Worm (Caenorhabditis elegans): ENCODE measurements around the gene glb-30.

glb-30 gene

DNA sequence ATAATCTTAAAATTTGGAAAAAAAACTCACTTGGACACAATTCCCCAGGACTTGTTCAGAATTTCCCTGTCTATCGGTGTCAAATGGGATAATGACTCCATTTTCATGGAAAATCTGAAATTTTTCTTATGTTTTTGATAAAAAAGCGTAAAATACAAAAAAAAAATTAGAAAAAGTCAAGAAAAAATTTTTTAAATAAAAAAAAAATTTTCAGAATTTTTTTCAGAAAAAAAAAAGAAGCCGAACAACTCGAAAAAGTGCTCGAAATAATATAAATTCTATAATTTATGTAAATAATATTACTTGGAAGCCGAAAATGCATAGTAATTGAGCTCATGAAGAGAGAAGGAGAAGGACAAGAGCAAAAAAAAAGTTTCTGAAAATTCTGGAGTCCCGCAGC, at the start of gene glb-30:
TSS of gene glb-30 (minus strand) at position 101 of the 400 bp plus-strand sequence.
- TF ChIP-seq ztf-11 (tag; optimal IDR thresholded peaks at IDR 0.05) (no peak), M03D4.4 (tag; optimal IDR thresholded peaks at IDR 0.05) (no peak), hlh-1 (tag; optimal IDR thresholded peaks at IDR 0.05) (no peak), sptf-1 (tag; optimal IDR thresholded peaks at IDR 0.05) (no peak), lsy-2 (tag; optimal IDR thresholded peaks at IDR 0.05) (no peak), unc-120 (tag; optimal IDR thresholded peaks at IDR 0.05; ENCODE audit: poor library complexity, severe bottlenecking) (no peak), snpc-4 (tag; optimal IDR thresholded peaks at IDR 0.05) (no peak), ham-2 (GFP tag; optimal IDR thresholded peaks at IDR 0.05) (no peak), mep-1 (tag; optimal IDR thresholded peaks at IDR 0.05) (no peak), unc-39 (tag; optimal IDR thresholded peaks at IDR 0.05) (no peak)

DNA sequence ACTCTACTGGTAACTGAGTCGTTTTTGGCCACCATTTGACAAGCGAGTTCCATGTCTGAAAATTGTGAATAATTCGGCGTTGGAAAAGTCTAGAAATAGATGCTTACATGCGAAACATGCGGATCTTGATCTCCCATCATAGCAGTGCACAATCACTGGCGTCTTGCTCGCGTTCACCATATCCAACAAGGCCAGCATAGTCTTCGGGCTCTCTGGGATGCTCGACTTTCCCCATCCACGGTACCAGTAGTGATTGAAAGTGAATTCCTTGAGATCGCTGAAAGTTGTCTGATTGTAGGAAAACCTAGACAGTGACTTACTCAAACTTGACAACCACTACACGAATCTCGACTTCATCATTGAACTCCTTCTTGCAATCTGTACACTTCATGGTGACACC, 49.4 kb upstream of the glb-30 start:
- TF ChIP-seq nhr-237 (tag; optimal IDR thresholded peaks at IDR 0.05) (no peak), lsy-2 (tag; optimal IDR thresholded peaks at IDR 0.05) (no peak), bed-3 (GFP tag; optimal IDR thresholded peaks at IDR 0.05) (no peak), mab-5 (tag; optimal IDR thresholded peaks at IDR 0.05) (no peak), M03D4.4 (tag; optimal IDR thresholded peaks at IDR 0.05) (no peak), ces-1 (GFP tag; optimal IDR thresholded peaks at IDR 0.05) (no peak), elt-1 (tag; optimal IDR thresholded peaks at IDR 0.05; ENCODE audit: borderline replicate concordance, insufficient read depth) (no peak), snpc-4 (tag; optimal IDR thresholded peaks at IDR 0.05) (no peak), nhr-2 (tag; optimal IDR thresholded peaks at IDR 0.05) (no peak), cnd-1 (tag; optimal IDR thresholded peaks at IDR 0.05) (no peak), hlh-1 (tag; optimal IDR thresholded peaks at IDR 0.05) (no peak), drap-1 (GFP tag; optimal IDR thresholded peaks at IDR 0.05) (no peak), nhr-76 (tag; optimal IDR thresholded peaks at IDR 0.05) (no peak), pha-4 (tag; optimal IDR thresholded peaks at IDR 0.05) (no peak), blmp-1 (tag; optimal IDR thresholded peaks at IDR 0.05) (no peak), ham-2 (GFP tag; optimal IDR thresholded peaks at IDR 0.05) (no peak), flh-1 (GFP tag; optimal IDR thresholded peaks at IDR 0.05) (no peak), nhr-12 (tag; optimal IDR thresholded peaks at IDR 0.05) (no peak), tbx-8 (GFP tag; optimal IDR thresholded peaks at IDR 0.05) (no peak), unc-39 (tag; optimal IDR thresholded peaks at IDR 0.05) (no peak)

DNA sequence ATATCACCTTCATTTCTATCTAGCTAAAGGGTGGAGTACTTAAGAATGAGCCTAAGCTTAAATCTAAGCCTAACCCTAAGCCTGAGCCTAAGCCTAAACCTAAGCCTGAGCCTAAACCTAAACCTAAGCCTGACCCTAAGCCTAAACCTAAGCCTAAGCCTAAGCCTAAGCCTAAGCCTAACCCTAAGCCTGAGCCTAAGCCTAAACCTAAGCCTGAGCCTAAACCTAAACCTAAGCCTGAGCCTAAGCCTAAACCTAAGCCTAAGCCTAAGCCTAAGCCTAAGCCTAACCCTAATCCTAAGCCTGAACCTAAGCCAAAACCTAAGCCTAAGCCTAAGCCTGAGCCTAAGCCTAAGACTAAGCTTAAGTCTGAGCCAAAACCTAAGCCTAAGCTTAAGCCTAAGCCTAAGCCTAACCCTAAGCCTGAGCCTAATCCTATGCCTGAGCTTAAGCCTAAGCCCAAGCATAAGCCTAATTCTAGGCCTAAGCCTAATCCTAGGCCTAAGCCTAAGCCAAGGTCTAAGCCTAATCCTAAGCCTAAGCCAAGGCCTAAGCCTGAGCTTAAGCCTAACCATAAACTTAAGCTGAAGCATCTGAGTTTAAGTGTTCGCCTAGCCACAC, 45.7 kb upstream of the glb-30 start:
- TF ChIP-seq lsy-2 (tag; optimal IDR thresholded peaks at IDR 0.05), result no peak

DNA sequence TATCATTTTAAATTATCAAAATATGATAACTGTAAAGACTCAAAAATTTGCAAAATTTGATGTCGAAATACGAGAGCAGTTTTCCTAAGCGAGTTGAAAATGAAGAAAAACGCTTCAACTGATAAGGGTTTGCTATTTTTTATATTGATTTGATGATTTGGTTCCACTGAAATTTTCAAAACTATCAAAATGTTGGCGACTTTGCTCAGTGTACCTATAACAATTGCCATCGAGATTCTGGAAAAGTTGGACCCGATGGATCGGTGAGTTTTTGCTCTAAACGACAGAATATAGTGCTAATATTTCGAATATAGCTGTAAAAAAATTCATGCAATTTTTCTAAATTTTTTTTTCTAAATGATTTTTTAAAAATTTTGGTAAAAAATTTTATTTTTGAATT, 37.4 kb upstream of the glb-30 start, which contains the start of the genes fbxa-13 and Y22D7AR.2:
TSS of gene fbxa-13 (minus strand) at position 101 of the 400 bp plus-strand sequence.
TSS of gene Y22D7AR.2 (plus strand) at position 148 of the 400 bp plus-strand sequence.
- TF ChIP-seq nhr-76 (tag; optimal IDR thresholded peaks at IDR 0.05) (no peak), elt-1 (tag; optimal IDR thresholded peaks at IDR 0.05; ENCODE audit: borderline replicate concordance, insufficient read depth) (no peak), ztf-11 (tag; optimal IDR thresholded peaks at IDR 0.05) (no peak), nhr-12 (tag; optimal IDR thresholded peaks at IDR 0.05) (no peak), tbx-8 (GFP tag; optimal IDR thresholded peaks at IDR 0.05) (no peak), flh-1 (GFP tag; optimal IDR thresholded peaks at IDR 0.05) (no peak), ceh-43 (GFP tag; optimal IDR thresholded peaks at IDR 0.05) (no peak), ces-1 (GFP tag; optimal IDR thresholded peaks at IDR 0.05) (no peak), sem-2 (GFP tag; optimal IDR thresholded peaks at IDR 0.05) (no peak), hlh-1 (tag; optimal IDR thresholded peaks at IDR 0.05) (no peak), lin-13 (tag; optimal IDR thresholded peaks at IDR 0.05) (no peak), lin-32 (GFP tag; optimal IDR thresholded peaks at IDR 0.05) (no peak), ceh-39 (tag; optimal IDR thresholded peaks at IDR 0.05) (no peak), drap-1 (GFP tag; optimal IDR thresholded peaks at IDR 0.05) (no peak), sptf-1 (tag; optimal IDR thresholded peaks at IDR 0.05) (no peak), blmp-1 (tag; optimal IDR thresholded peaks at IDR 0.05) (no peak), ceh-83 (GFP tag; optimal IDR thresholded peaks at IDR 0.05) (no peak), zip-8 (tag; optimal IDR thresholded peaks at IDR 0.05) (no peak), nhr-2 (tag; optimal IDR thresholded peaks at IDR 0.05) (no peak), mep-1 (tag; optimal IDR thresholded peaks at IDR 0.05) (no peak)

DNA sequence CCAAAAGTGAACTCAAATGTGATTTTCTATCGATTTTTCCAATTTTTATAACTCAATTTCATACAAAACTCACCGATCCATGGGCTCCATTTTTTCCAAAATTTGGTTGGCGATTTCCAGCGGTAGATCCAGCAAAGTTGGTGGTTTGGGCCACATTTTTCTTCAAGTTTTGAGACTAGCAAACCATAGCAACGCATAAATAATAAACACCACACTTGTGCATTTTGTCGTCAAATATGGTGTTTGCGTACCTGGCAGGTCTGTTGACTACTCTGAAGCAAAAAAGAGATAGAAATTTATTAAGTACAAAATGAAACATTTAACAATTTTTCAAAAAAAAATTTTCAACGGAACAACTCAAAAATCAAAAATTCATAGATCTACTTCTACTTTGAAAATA, 36.9 kb upstream of the glb-30 start:
- TF ChIP-seq drap-1 (GFP tag; optimal IDR thresholded peaks at IDR 0.05), result no peak
- no peak for TF ChIP-seq sptf-1 (tag; optimal IDR thresholded peaks at IDR 0.05)
- TF ChIP-seq tbx-8 (GFP tag; optimal IDR thresholded peaks at IDR 0.05), result no peak
- no peak for TF ChIP-seq pha-4 (tag; optimal IDR thresholded peaks at IDR 0.05)
- no peak for TF ChIP-seq ceh-83 (GFP tag; optimal IDR thresholded peaks at IDR 0.05)
- no peak for TF ChIP-seq nhr-12 (tag; optimal IDR thresholded peaks at IDR 0.05)
- TF ChIP-seq lin-32 (GFP tag; optimal IDR thresholded peaks at IDR 0.05), result no peak
- TF ChIP-seq ham-2 (GFP tag; optimal IDR thresholded peaks at IDR 0.05), result no peak
- no peak for TF ChIP-seq ztf-11 (tag; optimal IDR thresholded peaks at IDR 0.05)
- no peak for TF ChIP-seq unc-39 (tag; optimal IDR thresholded peaks at IDR 0.05)
- no peak for TF ChIP-seq zip-8 (tag; optimal IDR thresholded peaks at IDR 0.05)
- no peak for TF ChIP-seq nhr-28 (tag; optimal IDR thresholded peaks at IDR 0.05)
